Worm (Caenorhabditis elegans) whole organism, late embryonic: ENCODE results near the gene fbxc-26.

Experiments
- C38D4.7 ChIP-seq: fragments of 200-800 bp; sonication (Bioruptor generic); optimal IDR thresholded peaks from 2 replicates; lab custom pipeline; 2018; ENCODE audit warnings: mild to moderate bottlenecking, missing genetic modification characterization, moderate library complexity, missing compliant biosample characterization
- F13H6.1 ChIP-seq: sonication (generic microtip); optimal IDR thresholded peaks from 2 replicates; lab custom pipeline; 2016; ENCODE audit warnings: missing genetic modification characterization, missing compliant biosample characterization
- K02D7.2 ChIP-seq: sonication (generic microtip); optimal IDR thresholded peaks from 2 replicates; lab custom pipeline; 2017; ENCODE audit warnings: mild to moderate bottlenecking, missing genetic modification characterization, missing compliant biosample characterization
- K09A11.1 ChIP-seq: sonication (generic microtip); optimal IDR thresholded peaks from 2 replicates; lab custom pipeline; 2017; ENCODE audit warnings: antibody characterized with exemption, mild to moderate bottlenecking, missing genetic modification characterization, missing compliant biosample characterization; ENCODE audit not compliant: insufficient read depth
- ahr-1 ChIP-seq: sonication (generic microtip); optimal IDR thresholded peaks from 2 replicates; lab custom pipeline; 2016; ENCODE audit warnings: missing genetic modification characterization, missing compliant biosample characterization
- ama-1 ChIP-seq: fragments of 150-350 bp; optimal IDR thresholded peaks from 2 replicates; lab custom pipeline; 2014
- ceh-14 ChIP-seq: sonication (generic microtip); optimal IDR thresholded peaks from 2 replicates; lab custom pipeline; 2016; ENCODE audit warnings: missing genotype, missing genetic modification characterization, missing compliant biosample characterization
- ceh-18 ChIP-seq: sonication (generic microtip); optimal IDR thresholded peaks from 2 replicates; lab custom pipeline; 2016; ENCODE audit warnings: missing genetic modification characterization, missing compliant biosample characterization
- ceh-19 ChIP-seq: fragments of 200-800 bp; sonication (Bioruptor generic); optimal IDR thresholded peaks from 2 replicates; lab custom pipeline; 2018; ENCODE audit warnings: mild to moderate bottlenecking, missing genetic modification characterization, missing compliant biosample characterization
- ceh-30 ChIP-seq: fragments of 150-350 bp; optimal IDR thresholded peaks from 2 replicates; lab custom pipeline; 2014; ENCODE audit warnings: missing biosample characterization, missing genetic modification characterization
- ceh-31 ChIP-seq: sonication (generic microtip); optimal IDR thresholded peaks from 2 replicates; lab custom pipeline; 2016; ENCODE audit warnings: missing genetic modification characterization, missing compliant biosample characterization
- ceh-34 ChIP-seq: sonication (generic microtip); optimal IDR thresholded peaks from 2 replicates; lab custom pipeline; 2016; ENCODE audit warnings: mild to moderate bottlenecking, missing genetic modification characterization, missing compliant biosample characterization
- ceh-45 ChIP-seq: fragments of 200-800 bp; sonication (Bioruptor generic); IDR thresholded peaks from 2 replicates; pipeline ENCODE4 v1.3.6; 2022; ENCODE audit warnings: missing genetic modification reagents, missing genetic modification characterization, missing compliant biosample characterization
- ceh-48 ChIP-seq: sonication (generic microtip); optimal IDR thresholded peaks from 2 replicates; lab custom pipeline; 2016; ENCODE audit warnings: missing genetic modification characterization, inconsistent platforms, missing compliant biosample characterization
- ceh-6 ChIP-seq: fragments of 200-800 bp; sonication (Bioruptor generic); optimal IDR thresholded peaks from 2 replicates; lab custom pipeline; 2018; ENCODE audit warnings: mild to moderate bottlenecking, missing genetic modification characterization, missing compliant biosample characterization
- che-1 ChIP-seq: sonication (generic microtip); optimal IDR thresholded peaks from 2 replicates; lab custom pipeline; 2016; ENCODE audit warnings: mild to moderate bottlenecking, missing genetic modification characterization, missing compliant biosample characterization
- elt-4 ChIP-seq: sonication (generic microtip); optimal IDR thresholded peaks from 2 replicates; lab custom pipeline; 2016; ENCODE audit warnings: missing genetic modification characterization, missing compliant biosample characterization
- fkh-10 ChIP-seq: fragments of 150-350 bp; optimal IDR thresholded peaks from 2 replicates; lab custom pipeline; 2014; ENCODE audit warnings: missing biosample characterization, missing genetic modification reagents, missing genetic modification characterization
- fkh-6 ChIP-seq: sonication (generic microtip); optimal IDR thresholded peaks from 2 replicates; lab custom pipeline; 2016; ENCODE audit warnings: missing genetic modification characterization, missing compliant biosample characterization
- gmeb-2 ChIP-seq: sonication (generic microtip); optimal IDR thresholded peaks from 2 replicates; lab custom pipeline; 2016; ENCODE audit warnings: missing genetic modification characterization, inconsistent platforms, missing compliant biosample characterization
- hlh-13 ChIP-seq: fragments of 200-800 bp; sonication (Bioruptor generic); optimal IDR thresholded peaks from 2 replicates; lab custom pipeline; 2018; ENCODE audit warnings: mild to moderate bottlenecking, missing genetic modification characterization, missing compliant biosample characterization
- hlh-30 ChIP-seq: sonication (generic microtip); optimal IDR thresholded peaks from 2 replicates; lab custom pipeline; 2017; ENCODE audit warnings: antibody characterized with exemption, missing genetic modification characterization, missing compliant biosample characterization; ENCODE audit not compliant: insufficient read depth
- hlh-8 ChIP-seq: sonication (generic microtip); optimal IDR thresholded peaks from 2 replicates; lab custom pipeline; 2016; ENCODE audit warnings: missing genotype, missing genetic modification characterization, missing compliant biosample characterization
- mec-3 ChIP-seq: sonication (generic microtip); optimal IDR thresholded peaks from 2 replicates; lab custom pipeline; 2016; ENCODE audit warnings: borderline replicate concordance, missing genetic modification characterization, missing compliant biosample characterization
- nfya-1 ChIP-seq: sonication (generic microtip); optimal IDR thresholded peaks from 2 replicates; lab custom pipeline; 2017; ENCODE audit warnings: missing genetic modification characterization, mild to moderate bottlenecking, missing compliant biosample characterization, antibody characterized with exemption, moderate library complexity
- odd-2 ChIP-seq: sonication (generic microtip); optimal IDR thresholded peaks from 2 replicates; lab custom pipeline; 2017; ENCODE audit warnings: antibody characterized with exemption, mild to moderate bottlenecking, missing genetic modification characterization, missing compliant biosample characterization
- pat-9 ChIP-seq: fragments of 200-800 bp; sonication (Bioruptor generic); optimal IDR thresholded peaks from 2 replicates; lab custom pipeline; 2018; ENCODE audit warnings: mild to moderate bottlenecking, missing genetic modification characterization, moderate library complexity, missing compliant biosample characterization
- pros-1 ChIP-seq: fragments of 150-350 bp; optimal IDR thresholded peaks from 2 replicates; lab custom pipeline; 2014; ENCODE audit warnings: missing biosample characterization, missing genetic modification reagents, missing genetic modification characterization
- ref-2 ChIP-seq: sonication (generic microtip); optimal IDR thresholded peaks from 2 replicates; lab custom pipeline; 2016; ENCODE audit warnings: missing genetic modification characterization, missing compliant biosample characterization
- rnt-1 ChIP-seq: sonication (generic microtip); optimal IDR thresholded peaks from 2 replicates; lab custom pipeline; 2016; ENCODE audit warnings: missing genetic modification characterization, missing compliant biosample characterization
- sdc-2 ChIP-seq: sonication (generic microtip); optimal IDR thresholded peaks from 2 replicates; lab custom pipeline; 2016; ENCODE audit warnings: missing genotype, missing genetic modification characterization, missing compliant biosample characterization
- sox-2 ChIP-seq: fragments of 200-800 bp; sonication (Bioruptor generic); IDR thresholded peaks from 2 replicates; pipeline ENCODE4 v1.3.6; 2022; ENCODE audit warnings: missing genetic modification reagents, missing genetic modification characterization, missing compliant biosample characterization
- syd-9 ChIP-seq: sonication (generic microtip); optimal IDR thresholded peaks from 2 replicates; lab custom pipeline; 2016; ENCODE audit warnings: mild to moderate bottlenecking, missing genetic modification characterization, moderate library complexity, missing compliant biosample characterization
- tbx-2 ChIP-seq: sonication (generic microtip); optimal IDR thresholded peaks from 2 replicates; lab custom pipeline; 2016; ENCODE audit warnings: missing genetic modification characterization, missing compliant biosample characterization
- tbx-7 ChIP-seq: sonication (generic microtip); optimal IDR thresholded peaks from 2 replicates; lab custom pipeline; 2016; ENCODE audit warnings: missing genotype, missing genetic modification characterization, missing compliant biosample characterization
- ttx-3 ChIP-seq: sonication (generic microtip); optimal IDR thresholded peaks from 2 replicates; lab custom pipeline; 2016; ENCODE audit warnings: missing genetic modification reagents, missing genetic modification characterization, missing compliant biosample characterization
- unc-42 ChIP-seq: sonication (generic microtip); optimal IDR thresholded peaks from 2 replicates; lab custom pipeline; 2016; ENCODE audit warnings: missing genotype, missing genetic modification characterization, missing compliant biosample characterization

fbxc-26 gene

ce11 chrII:1679081-1679480 is 15.3 kb downstream of the fbxc-26 start, which contains the start of gene irld-36:
TSS of gene irld-36 (plus strand) at chrII:1679381.
- TF ChIP-seq ceh-6 (GFP tag; lab: Kevin White, UChicago) (no peak), K02D7.2 (tag; lab: Kevin White, UChicago) (no peak), syd-9 (tag; lab: Kevin White, UChicago) (no peak), elt-4 (tag; lab: Kevin White, UChicago) (no peak), ceh-19 (GFP tag; lab: Kevin White, UChicago) (no peak), pat-9 (tag; lab: Kevin White, UChicago) (no peak), hlh-13 (GFP tag; lab: Kevin White, UChicago) (no peak), ceh-31 (tag; lab: Kevin White, UChicago) (no peak), K09A11.1 (no peak), rnt-1 (tag; lab: Kevin White, UChicago) (no peak), pros-1 (tag; lab: Kevin White, UChicago) (no peak), ceh-48 (no peak), hlh-30 (tag; lab: Kevin White, UChicago) (no peak), ceh-18 (tag; lab: Kevin White, UChicago) (no peak), gmeb-2 (tag; lab: Kevin White, UChicago) (no peak), tbx-7 (tag; lab: Kevin White, UChicago) (no peak), ceh-30 (tag; lab: Kevin White, UChicago) (no peak)

- no peak for TF ChIP-seq F13H6.1 (tag; lab: Kevin White, UChicago)
- no peak for TF ChIP-seq fkh-6
- no peak for TF ChIP-seq pat-9 (tag; lab: Kevin White, UChicago)
- TF ChIP-seq hlh-8 (tag; lab: Kevin White, UChicago), result no peak
- TF ChIP-seq sox-2 (GFP tag; lab: Robert Waterston, UW), result no peak
- no peak for TF ChIP-seq ama-1 (lab: Kevin White, UChicago)
- no peak for TF ChIP-seq unc-42
- TF ChIP-seq elt-4 (tag; lab: Kevin White, UChicago), result no peak
- TF ChIP-seq fkh-10 (GFP tag; lab: Kevin White, UChicago), result no peak
- no peak for TF ChIP-seq ref-2
- TF ChIP-seq sdc-2 (tag; lab: Kevin White, UChicago), result no peak
- no peak for TF ChIP-seq ceh-45 (GFP tag; lab: Robert Waterston, UW)
- no peak for TF ChIP-seq K02D7.2 (tag; lab: Kevin White, UChicago)
- TF ChIP-seq odd-2 (tag; lab: Kevin White, UChicago), result no peak
- no peak for TF ChIP-seq rnt-1 (tag; lab: Kevin White, UChicago)
- no peak for TF ChIP-seq C38D4.7 (GFP tag; lab: Kevin White, UChicago)
- no peak for TF ChIP-seq mec-3 (tag; lab: Kevin White, UChicago)
- TF ChIP-seq tbx-2, result no peak
Observed at ce11 chrII:1676088-1676487, 18.3 kb downstream of the fbxc-26 start, which contains the start of gene fbxb-17. TSS of gene fbxb-17 (plus strand) at chrII:1676388.

ce11 chrII:1672673-1673072 is 21.8 kb downstream of the fbxc-26 start:
- TF ChIP-seq ceh-45 (GFP tag; lab: Robert Waterston, UW) (no peak), che-1 (no peak), ceh-18 (tag; lab: Kevin White, UChicago) (no peak), ceh-30 (tag; lab: Kevin White, UChicago) (no peak), ceh-48 (no peak), ceh-34 (tag; lab: Kevin White, UChicago) (no peak), nfya-1 (no peak), ttx-3 (tag; lab: Kevin White, UChicago) (no peak), hlh-8 (tag; lab: Kevin White, UChicago) (no peak), fkh-6 (no peak), ahr-1 (tag; lab: Kevin White, UChicago) (no peak), ceh-14 (no peak), hlh-13 (GFP tag; lab: Kevin White, UChicago) (no peak)
- TF ChIP-seq, all 69 proteins: peak for 0
